Worm (Caenorhabditis elegans): ENCODE results near the gene nrf-6.

DNA sequence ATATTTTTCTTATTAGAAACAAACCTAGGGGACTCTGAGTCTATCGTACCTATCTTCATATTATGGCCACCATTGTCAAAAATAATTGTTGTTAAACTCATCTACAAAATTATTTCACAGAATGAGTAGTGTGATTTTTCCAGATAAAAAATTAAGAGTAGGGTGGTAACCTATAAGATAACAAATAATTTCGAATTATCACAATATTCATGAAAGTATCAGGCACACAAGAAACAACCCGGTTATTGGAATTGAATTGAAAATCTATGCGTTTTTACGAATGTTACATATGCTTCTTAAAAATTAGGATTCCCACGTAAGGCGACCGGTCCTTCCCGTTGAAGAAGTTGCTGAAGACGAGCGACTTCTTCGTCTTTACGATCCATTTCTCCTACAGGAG is 4.7 kb upstream of the nrf-6 start, which contains the start of gene arp-6:
- TF ChIP-seq W03F9.2 (tag; optimal IDR thresholded peaks at IDR 0.05) (no peak), dao-5 (tag; optimal IDR thresholded peaks at IDR 0.05) (no peak), him-1 (tag; optimal IDR thresholded peaks at IDR 0.05) (no peak)

All from whole organism, L4/young adult.